Worm (Caenorhabditis elegans): ENCODE measurements around the gene nog-1.
A peak's percentile ranks its signal among the peaks of the same experiment; 100 is the strongest.

The nog-1 gene

DNA sequence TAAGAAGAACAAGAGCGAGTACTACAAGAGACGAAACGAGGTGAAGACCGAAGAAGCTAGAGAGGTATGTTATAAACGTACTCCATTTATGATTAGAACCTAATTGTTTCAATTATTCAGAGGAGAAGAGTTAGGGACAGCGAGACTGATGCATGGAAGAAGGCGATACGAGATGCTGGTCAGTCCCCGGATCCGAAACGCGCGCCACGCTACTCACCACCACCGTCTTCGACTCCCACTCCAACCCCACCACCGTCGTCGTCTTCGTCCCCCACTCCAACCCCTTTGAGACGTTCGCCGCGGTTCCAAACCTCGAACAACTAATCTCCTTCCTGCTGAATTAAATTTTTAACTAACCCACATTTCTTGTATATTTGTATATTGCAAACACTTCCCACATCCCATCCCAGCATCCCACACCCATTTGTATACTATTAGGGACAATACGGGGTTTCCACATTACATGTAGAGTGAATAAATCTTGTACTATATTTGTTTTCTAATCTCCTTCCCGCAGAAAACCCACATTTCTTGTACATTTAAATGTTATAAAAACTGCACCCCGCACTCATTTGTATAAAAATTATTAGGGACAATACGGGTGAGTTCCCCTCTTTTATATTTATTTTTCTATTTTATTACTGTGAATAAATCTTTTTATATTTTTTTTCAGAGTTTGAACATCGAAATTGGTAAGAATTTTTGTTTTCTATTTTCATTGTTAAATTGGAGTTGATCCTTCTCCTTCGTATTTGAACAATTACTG, 6.2 kb upstream of the nog-1 start:
- TF ChIP-seq akir-1 (GFP tag; optimal IDR thresholded peaks at IDR 0.05) (no peak), dox-1 (GFP tag; IDR thresholded peaks at IDR 0.05) (no peak), ztf-22 (GFP tag; optimal IDR thresholded peaks at IDR 0.05) (no peak), ztf-26 (tag; optimal IDR thresholded peaks at IDR 0.05) (no peak), Y53G8AR.9 (GFP tag; conservative IDR thresholded peaks at IDR 0.05) (0 out of 2 replicates have a peak, but pooled peaks have one; percentile 12), F23B12.7 (tag; optimal IDR thresholded peaks at IDR 0.05; ENCODE audit: insufficient read depth) (no peak), him-1 (tag; optimal IDR thresholded peaks at IDR 0.05) (no peak), B0019.2 (GFP tag; conservative IDR thresholded peaks at IDR 0.05) (no peak), athp-1 (tag; optimal IDR thresholded peaks at IDR 0.05) (no peak), K12H6.12 (tag; optimal IDR thresholded peaks at IDR 0.05) (no peak), B0035.1 (tag; optimal IDR thresholded peaks at IDR 0.05) (no peak), zfh-2 (GFP tag; conservative IDR thresholded peaks at IDR 0.05) (peak; percentile 76), pha-4 (tag; optimal IDR thresholded peaks at IDR 0.05) (no peak), ceh-79 (tag; optimal IDR thresholded peaks at IDR 0.05) (no peak), gei-17 (GFP tag; optimal IDR thresholded peaks at IDR 0.05) (no peak), ama-1 (optimal IDR thresholded peaks at IDR 0.05) (no peak), ama-1 (GFP tag; optimal IDR thresholded peaks at IDR 0.05) (peak in 1 of 2 experiments; percentile 80), aptf-3 (GFP tag; IDR thresholded peaks at IDR 0.05) (no peak; the same call in 1 of the 2 replicates), sptf-2 (GFP tag; optimal IDR thresholded peaks at IDR 0.05) (no peak), ekl-4 (GFP tag; IDR thresholded peaks at IDR 0.05) (peak; percentile 32; the same call in 1 of the 2 replicates), snpc-3.4 (tag; optimal IDR thresholded peaks at IDR 0.05) (peak; percentile 42), hsf-1 (GFP tag; IDR thresholded peaks at IDR 0.05) (0 out of 2 replicates have a peak, but pooled peaks have one; percentile 44), rcor-1 (GFP tag; IDR thresholded peaks at IDR 0.05) (0 out of 2 replicates have a peak, but pooled peaks have one; percentile 30), egrh-3 (GFP tag; IDR thresholded peaks at IDR 0.05) (peak; percentile 61; the same call in 1 of the 2 replicates), snpc-1.1 (tag; optimal IDR thresholded peaks at IDR 0.05; ENCODE audit: insufficient read depth) (no peak), pbrm-1 (GFP tag; IDR thresholded peaks at IDR 0.05) (no peak), mcd-1 (GFP tag; IDR thresholded peaks at IDR 0.05) (no peak), nhr-27 (tag; optimal IDR thresholded peaks at IDR 0.05) (no peak), lin-35 (GFP tag; optimal IDR thresholded peaks at IDR 0.05) (no peak), ceh-27 (GFP tag; optimal IDR thresholded peaks at IDR 0.05) (no peak), madf-8 (GFP tag; conservative IDR thresholded peaks at IDR 0.05) (0 out of 2 replicates have a peak, but pooled peaks have one; percentile 15), cebp-1 (GFP tag; IDR thresholded peaks at IDR 0.05) (no peak), cebp-1 (tag; optimal IDR thresholded peaks at IDR 0.05) (no peak), B0261.1 (tag; optimal IDR thresholded peaks at IDR 0.05) (no peak), hrde-1 (tag; optimal IDR thresholded peaks at IDR 0.05; ENCODE audit: borderline replicate concordance) (peak; percentile 5), madf-6 (GFP tag; IDR thresholded peaks at IDR 0.05) (peak; percentile 25; the same call in 1 of the 2 replicates), mes-4 (tag; optimal IDR thresholded peaks at IDR 0.05) (no peak), ztf-28 (GFP tag; IDR thresholded peaks at IDR 0.05) (no peak), aptf-2 (GFP tag; conservative IDR thresholded peaks at IDR 0.05) (no peak), B0336.3 (GFP tag; IDR thresholded peaks at IDR 0.05) (no peak), unc-130 (GFP tag; optimal IDR thresholded peaks at IDR 0.05) (no peak), Y67H2A.10 (GFP tag; conservative IDR thresholded peaks at IDR 0.05) (no peak), T07F8.4 (tag; optimal IDR thresholded peaks at IDR 0.05) (no peak), let-526 (GFP tag; IDR thresholded peaks at IDR 0.05) (no peak), snpc-1.3 (tag; optimal IDR thresholded peaks at IDR 0.05; ENCODE audit: insufficient read depth) (peak; percentile 42), F33H1.4 (GFP tag; IDR thresholded peaks at IDR 0.05) (no peak), Y95B8A.8 (GFP tag; IDR thresholded peaks at IDR 0.05) (no peak)

All from whole organism, young adult.